Worm (Caenorhabditis elegans) whole organism, L2 larva: ENCODE data around the gene erh-2.

Experiments
- lin-11 ChIP-seq: fragments of 150-350 bp; sonication (generic microtip); optimal IDR thresholded peaks from 2 replicates; lab custom pipeline; 2014; ENCODE audit warnings: missing biosample characterization, missing genetic modification characterization, inconsistent platforms, mixed read lengths
- mdl-1 ChIP-seq, 2 experiments: fragments of 150-350 bp in 1 of 2; sonication (generic microtip) in 1 of 2; optimal IDR thresholded peaks; 2 replicates each; lab custom pipeline; 2017; ENCODE audit warnings: missing biosample characterization in 2 of 2, missing genetic modification characterization in 2 of 2
- nhr-10 ChIP-seq: sonication (generic microtip); optimal IDR thresholded peaks from 2 replicates; lab custom pipeline; 2017; ENCODE audit warnings: missing biosample characterization, missing genetic modification characterization
- nhr-11 ChIP-seq: fragments of 150-350 bp; optimal IDR thresholded peaks from 2 replicates; lab custom pipeline; 2014; ENCODE audit warnings: missing biosample characterization, missing genetic modification characterization
- nhr-12 ChIP-seq: fragments of 150-350 bp; optimal IDR thresholded peaks from 2 replicates; lab custom pipeline; 2014; ENCODE audit warnings: missing biosample characterization, missing genetic modification characterization
- nhr-23 ChIP-seq: fragments of 150-350 bp; optimal IDR thresholded peaks from 2 replicates; lab custom pipeline; 2014; ENCODE audit warnings: missing biosample characterization, missing genetic modification reagents, missing genetic modification characterization
- nhr-6 ChIP-seq: fragments of 150-350 bp; optimal IDR thresholded peaks from 2 replicates; lab custom pipeline; 2014; ENCODE audit warnings: missing biosample characterization, missing genetic modification characterization
- skn-1 ChIP-seq: sonication (generic microtip); optimal IDR thresholded peaks from 2 replicates; lab custom pipeline; 2017; ENCODE audit warnings: missing biosample characterization, missing genetic modification characterization
- snpc-4 ChIP-seq: fragments of 150-350 bp; optimal IDR thresholded peaks from 2 replicates; lab custom pipeline; 2014; ENCODE audit warnings: missing biosample characterization, missing genetic modification characterization
- unc-62 ChIP-seq: fragments of 150-350 bp; optimal IDR thresholded peaks from 2 replicates; lab custom pipeline; 2014; ENCODE audit warnings: missing biosample characterization, missing genetic modification reagents, missing genetic modification characterization

ce11 chrIII:4544959-4545358 lies 48.1 kb upstream of the erh-2 start, which contains the start of gene M88.3:
- TF ChIP-seq skn-1 (tag; lab: Kevin White, UChicago) (no peak), nhr-12 (tag; lab: Kevin White, UChicago) (no peak), mdl-1 (tag; optimal IDR thresholded peaks at IDR 0.05; lab: Kevin White, UChicago) (no peak), unc-62 (GFP tag; lab: Kevin White, UChicago) (no peak), lin-11 (tag; lab: Kevin White, UChicago) (no peak), nhr-23 (tag; lab: Kevin White, UChicago) (no peak), nhr-10 (no peak), snpc-4 (no peak), nhr-6 (no peak), nhr-11 (tag; lab: Kevin White, UChicago) (no peak)
